Fruit fly (Drosophila melanogaster) whole organism, embryonic: ENCODE measurements around the gene MED4.

Source experiments
- BEAF-32 ChIP-seq: fragments of 200-800 bp; sonication (Bioruptor generic); optimal IDR thresholded peaks from 3 replicates; lab custom pipeline; 2017; ENCODE audit warnings: missing biosample characterization, missing genetic modification characterization, mild to moderate bottlenecking, moderate library complexity, missing genetic modification reagents
- Bgb ChIP-seq: fragments of 200-800 bp; sonication (Bioruptor generic); IDR thresholded peaks from 2 replicates; pipeline ENCODE4 v1.3.6; 2022; ENCODE audit warnings: missing biosample characterization, missing genetic modification characterization; ENCODE audit not compliant: partially characterized antibody
- CG10321 ChIP-seq: fragments of 200-800 bp; sonication (Bioruptor generic); IDR thresholded peaks from 2 replicates; pipeline ENCODE4 v1.3.6; 2022; ENCODE audit warnings: missing biosample characterization, missing genetic modification characterization
- CG10366 ChIP-seq: fragments of 200-800 bp; sonication (Bioruptor generic); IDR thresholded peaks from 2 replicates; pipeline ENCODE4 v1.3.6; 2022; ENCODE audit warnings: missing biosample characterization, missing genetic modification characterization
- CG10431 ChIP-seq: fragments of 200-800 bp; sonication (Bioruptor generic); optimal IDR thresholded peaks from 3 replicates; lab custom pipeline; 2018; ENCODE audit warnings: missing biosample characterization, mild to moderate bottlenecking, missing genetic modification characterization
- CG10543 ChIP-seq: fragments of 200-800 bp; sonication (Bioruptor generic); optimal IDR thresholded peaks from 3 replicates; lab custom pipeline; 2017; ENCODE audit warnings: missing biosample characterization, mild to moderate bottlenecking, missing genetic modification characterization, moderate library complexity
- CG11398 ChIP-seq: fragments of 200-800 bp; sonication (Bioruptor generic); optimal IDR thresholded peaks from 2 replicates; lab custom pipeline; 2016; ENCODE audit warnings: missing biosample characterization, missing genetic modification characterization
- CG11456 ChIP-seq: fragments of 200-800 bp; sonication (Bioruptor generic); IDR thresholded peaks from 3 replicates; pipeline ENCODE4 v1.3.6; 2022; ENCODE audit warnings: missing biosample characterization, missing genetic modification characterization
- CG1233 ChIP-seq: fragments of 200-800 bp; sonication (Bioruptor generic); optimal IDR thresholded peaks from 4 replicates; lab custom pipeline; 2018; ENCODE audit warnings: missing biosample characterization, mild to moderate bottlenecking, missing genetic modification characterization
- CG12391 ChIP-seq: fragments of 200-800 bp; sonication (Bioruptor generic); optimal IDR thresholded peaks from 3 replicates; lab custom pipeline; 2018; ENCODE audit warnings: missing biosample characterization, mild to moderate bottlenecking, missing genetic modification characterization, moderate library complexity
- CG12659 ChIP-seq: fragments of 200-800 bp; sonication (Bioruptor generic); optimal IDR thresholded peaks from 3 replicates; lab custom pipeline; 2017; ENCODE audit warnings: mild to moderate bottlenecking, missing biosample characterization, missing genetic modification reagents, missing genetic modification characterization
- CG13296 ChIP-seq: fragments of 200-800 bp; sonication (Bioruptor generic); optimal IDR thresholded peaks from 3 replicates; lab custom pipeline; 2018; ENCODE audit warnings: missing biosample characterization, mild to moderate bottlenecking, missing genetic modification characterization
- CG13775 ChIP-seq: fragments of 200-800 bp; sonication (Bioruptor generic); optimal IDR thresholded peaks from 3 replicates; lab custom pipeline; 2017; ENCODE audit warnings: missing biosample characterization, mild to moderate bottlenecking, missing genetic modification characterization
- CG14710 ChIP-seq: fragments of 200-800 bp; sonication (Bioruptor generic); optimal IDR thresholded peaks from 3 replicates; lab custom pipeline; 2019; ENCODE audit warnings: missing biosample characterization, mild to moderate bottlenecking, missing genetic modification characterization, moderate library complexity
- CG15601 ChIP-seq: fragments of 200-800 bp; sonication (Bioruptor generic); optimal IDR thresholded peaks from 3 replicates; lab custom pipeline; 2019; ENCODE audit warnings: missing biosample characterization, mild to moderate bottlenecking, missing genetic modification characterization, moderate library complexity
- CG17186 ChIP-seq: fragments of 200-800 bp; sonication (Bioruptor generic); optimal IDR thresholded peaks from 3 replicates; lab custom pipeline; 2017; ENCODE audit warnings: missing biosample characterization, missing genetic modification reagents, missing genetic modification characterization
- CG17802 ChIP-seq: fragments of 200-800 bp; sonication (Bioruptor generic); optimal IDR thresholded peaks from 2 replicates; lab custom pipeline; 2018; ENCODE audit warnings: missing biosample characterization, mild to moderate bottlenecking, missing genetic modification characterization, moderate library complexity
- CG2120 ChIP-seq: fragments of 200-800 bp; sonication (Bioruptor generic); optimal IDR thresholded peaks from 3 replicates; lab custom pipeline; 2016; ENCODE audit warnings: missing biosample characterization, missing genetic modification characterization
- CG2202 ChIP-seq: fragments of 200-800 bp; sonication (Bioruptor generic); optimal IDR thresholded peaks from 2 replicates; lab custom pipeline; 2018; ENCODE audit warnings: missing biosample characterization, mild to moderate bottlenecking, missing genetic modification characterization
- CG4328 ChIP-seq: fragments of 200-800 bp; sonication (Bioruptor generic); optimal IDR thresholded peaks from 3 replicates; lab custom pipeline; 2017; ENCODE audit warnings: missing biosample characterization, missing genetic modification reagents, missing genetic modification characterization
- CG7928 ChIP-seq: fragments of 200-800 bp; sonication (Bioruptor generic); optimal IDR thresholded peaks from 2 replicates; lab custom pipeline; 2017; ENCODE audit warnings: missing biosample characterization, mild to moderate bottlenecking, missing genetic modification characterization
- Dfd ChIP-seq, 2 experiments: fragments of >200 bp; optimal IDR thresholded peaks; 2 replicates each; lab custom pipeline; 2017; ENCODE audit warnings: missing biosample characterization in 2 of 2, missing genetic modification characterization in 2 of 2
- Ets65A ChIP-seq: fragments of 200-800 bp; sonication (Bioruptor generic); peaks from one replicate; lab custom pipeline; 2016; ENCODE audit warnings: missing biosample characterization, missing genetic modification characterization
- HLHmδ ChIP-seq: fragments of 200-800 bp; sonication (Bioruptor generic); optimal IDR thresholded peaks from 2 replicates; lab custom pipeline; 2018; ENCODE audit warnings: missing biosample characterization, mild to moderate bottlenecking, missing genetic modification characterization, moderate library complexity
- Hr51 ChIP-seq, 2 experiments: fragments of 200-800 bp; sonication (Bioruptor generic); optimal IDR thresholded peaks; 2 replicates in 1 of 2; 3 replicates in 1 of 2; lab custom pipeline; 2016 to 2018; ENCODE audit warnings: missing biosample characterization in 2 of 2, missing genetic modification characterization in 2 of 2, mild to moderate bottlenecking in 1 of 2, moderate library complexity in 1 of 2
- Mad ChIP-seq: fragments of 200-800 bp; sonication (Bioruptor generic); optimal IDR thresholded peaks from 2 replicates; lab custom pipeline; 2016; ENCODE audit warnings: missing biosample characterization, missing genetic modification characterization
- Ravus ChIP-seq: fragments of 200-800 bp; sonication (Bioruptor generic); IDR thresholded peaks from 2 replicates; pipeline ENCODE4 v1.3.6; 2022; ENCODE audit warnings: missing biosample characterization, missing genetic modification characterization
- Six4 ChIP-seq: fragments of 200-800 bp; sonication (Bioruptor generic); optimal IDR thresholded peaks from 2 replicates; lab custom pipeline; 2016; ENCODE audit warnings: missing biosample characterization, missing genetic modification characterization
- Usf ChIP-seq: fragments of 200-800 bp; sonication (Bioruptor generic); optimal IDR thresholded peaks from 2 replicates; lab custom pipeline; 2017; ENCODE audit warnings: missing genotype, missing biosample characterization, missing genetic modification characterization
- Xrp1 ChIP-seq: fragments of 200-800 bp; sonication (Bioruptor generic); IDR thresholded peaks from 2 replicates; pipeline ENCODE4 v1.3.6; 2022; ENCODE audit warnings: missing biosample characterization, missing genetic modification characterization
- amos ChIP-seq: fragments of 200-800 bp; sonication (Bioruptor generic); IDR thresholded peaks from 2 replicates; pipeline ENCODE4 v1.3.6; 2022; ENCODE audit warnings: missing biosample characterization, missing genetic modification characterization; ENCODE audit not compliant: partially characterized antibody
- ato ChIP-seq: fragments of 200-800 bp; sonication (Bioruptor generic); IDR thresholded peaks from 2 replicates; pipeline ENCODE4 v1.3.6; 2022; ENCODE audit warnings: missing biosample characterization, missing genetic modification characterization; ENCODE audit not compliant: partially characterized antibody
- br ChIP-seq: fragments of >200 bp; optimal IDR thresholded peaks from 2 replicates; lab custom pipeline; 2017
- ci ChIP-seq: fragments of 200-800 bp; sonication (Bioruptor generic); IDR thresholded peaks from 3 replicates; pipeline ENCODE4 v1.3.6; 2022; ENCODE audit warnings: missing biosample characterization, missing genetic modification characterization
- crp ChIP-seq, 2 experiments: fragments of 200-800 bp; sonication (Bioruptor generic); optimal IDR thresholded peaks; 2 replicates in 1 of 2; 3 replicates in 1 of 2; lab custom pipeline; 2017; ENCODE audit warnings: missing biosample characterization in 2 of 2, missing genetic modification characterization in 2 of 2, mild to moderate bottlenecking in 1 of 2, moderate library complexity in 1 of 2
- dmrt11E ChIP-seq: fragments of 200-800 bp; sonication (Bioruptor generic); optimal IDR thresholded peaks from 3 replicates; lab custom pipeline; 2018; ENCODE audit warnings: missing biosample characterization, mild to moderate bottlenecking, missing genetic modification characterization, moderate library complexity
- eve ChIP-seq, 2 experiments: fragments of >200 bp; optimal IDR thresholded peaks; 2 replicates each; lab custom pipeline; 2017; ENCODE audit warnings: missing biosample characterization in 2 of 2, missing genetic modification characterization in 2 of 2
- grau ChIP-seq: fragments of 200-800 bp; optimal IDR thresholded peaks from 3 replicates; lab custom pipeline; 2019; ENCODE audit warnings: missing biosample characterization, mild to moderate bottlenecking, missing genetic modification characterization, moderate library complexity
- lilli ChIP-seq: fragments of 200-800 bp; sonication (Bioruptor generic); optimal IDR thresholded peaks from 3 replicates; lab custom pipeline; 2016; ENCODE audit warnings: missing biosample characterization, missing genetic modification characterization
- lola ChIP-seq, 3 experiments: fragments of >200 bp in 2 of 3; fragments of 200-800 bp in 1 of 3; sonication (Bioruptor generic) in 1 of 3; optimal IDR thresholded peaks; 2 replicates each; lab custom pipeline; 2017 to 2019; ENCODE audit warnings: missing biosample characterization in 3 of 3, missing genetic modification characterization in 3 of 3, mild to moderate bottlenecking in 1 of 3, moderate library complexity in 1 of 3
- mam ChIP-seq: fragments of 200-800 bp; sonication (Bioruptor generic); optimal IDR thresholded peaks from 3 replicates; lab custom pipeline; 2016; ENCODE audit warnings: missing biosample characterization, missing genetic modification characterization
- nerfin-2 ChIP-seq: fragments of 200-800 bp; sonication (Bioruptor generic); IDR thresholded peaks from 2 replicates; pipeline ENCODE4 v1.3.6; 2022; ENCODE audit warnings: missing biosample characterization, missing genetic modification characterization; ENCODE audit not compliant: partially characterized antibody
- nom ChIP-seq: fragments of 200-800 bp; sonication (Bioruptor generic); optimal IDR thresholded peaks from 2 replicates; lab custom pipeline; 2017; ENCODE audit warnings: missing biosample characterization, missing genetic modification characterization, mild to moderate bottlenecking, moderate library complexity, missing genetic modification reagents
- p53 ChIP-seq: fragments of 200-800 bp; sonication (Bioruptor generic); optimal IDR thresholded peaks from 2 replicates; lab custom pipeline; 2016; ENCODE audit warnings: missing biosample characterization, missing genetic modification characterization
- pzg ChIP-seq: fragments of 200-800 bp; sonication (Bioruptor generic); optimal IDR thresholded peaks from 3 replicates; lab custom pipeline; 2018; ENCODE audit warnings: missing biosample characterization, mild to moderate bottlenecking, missing genetic modification characterization, moderate library complexity
- rib ChIP-seq: fragments of 200-800 bp; sonication (Bioruptor generic); IDR thresholded peaks from 2 replicates; pipeline ENCODE4 v1.3.6; 2022; ENCODE audit warnings: missing biosample characterization, missing genetic modification characterization
- ro ChIP-seq: fragments of 200-800 bp; sonication (Bioruptor generic); IDR thresholded peaks from 2 replicates; pipeline ENCODE4 v1.3.6; 2022; ENCODE audit warnings: missing biosample characterization, missing genetic modification characterization
- ttk ChIP-seq: fragments of 200-800 bp; sonication (Bioruptor generic); IDR thresholded peaks from 2 replicates; pipeline ENCODE4 v2.1.2; 2022; ENCODE audit warnings: missing biosample characterization, missing genetic modification characterization
- unc-4 ChIP-seq: fragments of 200-800 bp; sonication (Bioruptor generic); IDR thresholded peaks from 2 replicates; pipeline ENCODE4 v1.3.6; 2022; ENCODE audit warnings: missing biosample characterization, missing genetic modification characterization; ENCODE audit not compliant: partially characterized antibody

The MED4 gene

DNA sequence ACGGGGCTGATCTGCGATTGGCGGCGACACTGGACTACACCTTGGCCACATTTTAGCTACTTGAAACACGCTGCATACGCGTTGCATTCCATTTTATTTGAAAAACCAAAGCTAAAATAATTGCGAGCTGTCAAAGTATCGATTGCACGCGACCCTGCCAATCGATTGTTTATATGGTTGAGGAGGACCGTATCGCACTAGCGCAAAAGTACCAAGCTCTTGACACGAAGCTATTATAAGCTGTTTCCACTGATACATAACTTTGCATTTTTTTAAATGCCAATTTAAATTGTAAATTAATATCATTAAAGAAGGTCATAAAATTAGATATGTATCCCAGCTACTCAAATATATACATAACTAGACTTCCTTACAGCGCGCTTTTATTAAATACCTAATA lies 1.2 kb downstream of the MED4 start, which contains the start of gene Cdc27 (continued):
- TF ChIP-seq Usf (GFP tag; lab: Kevin White, UChicago): no peak
- no peak for TF ChIP-seq CG10543 (GFP tag; lab: Kevin White, UChicago)
- TF ChIP-seq CG17802 (tag; lab: Kevin White, UChicago): peak; percentile 94
- TF ChIP-seq ci (GFP tag; lab: Robert Waterston, UW): peak; percentile 62; the same call in 2 of the 3 replicates
- no peak for TF ChIP-seq rib (GFP tag; lab: Robert Waterston, UW)
- TF ChIP-seq Bgb (GFP tag; lab: Robert Waterston, UW): peak; percentile 79
- TF ChIP-seq mam (GFP tag; lab: Kevin White, UChicago): peak; percentile 61
- no peak for TF ChIP-seq CG11398 (GFP tag; lab: Kevin White, UChicago)
- TF ChIP-seq nom (GFP tag; lab: Kevin White, UChicago): no peak
- TF ChIP-seq CG13296 (GFP tag; lab: Kevin White, UChicago): no peak
- no peak for TF ChIP-seq Ravus (GFP tag; lab: Robert Waterston, UW)
- peak; percentile 38 for TF ChIP-seq dmrt11E (tag; lab: Kevin White, UChicago)
- TF ChIP-seq ttk (GFP tag; lab: Robert Waterston, UW): no peak
- TF ChIP-seq nerfin-2 (GFP tag; lab: Robert Waterston, UW): peak; percentile 49; the same call in 1 of the 2 replicates
- TF ChIP-seq ro (GFP tag; lab: Robert Waterston, UW): no peak
- TF ChIP-seq CG1233: no peak
- peak; percentile 61 for TF ChIP-seq grau (tag; lab: Kevin White, UChicago)
- no peak for TF ChIP-seq CG2202 (tag; lab: Kevin White, UChicago)
- TF ChIP-seq eve (GFP tag; optimal IDR thresholded peaks at IDR 0.05; lab: Kevin White, UChicago): no peak
- TF ChIP-seq Hr51 (GFP tag; optimal IDR thresholded peaks at IDR 0.05; lab: Kevin White, UChicago): peak in 1 of 2 experiments; percentile 31
- peak in 1 of 2 experiments; percentile 4 for TF ChIP-seq crp (GFP tag; optimal IDR thresholded peaks at IDR 0.05; lab: Kevin White, UChicago)
- peak in 1 of 3 experiments; percentile 95 for TF ChIP-seq lola (GFP tag; optimal IDR thresholded peaks at IDR 0.05; lab: Kevin White, UChicago)
- peak; percentile 95 for TF ChIP-seq CG10431 (GFP tag; lab: Kevin White, UChicago)
- TF ChIP-seq ato (GFP tag; lab: Robert Waterston, UW): peak; percentile 75
- TF ChIP-seq unc-4 (GFP tag; lab: Robert Waterston, UW): peak; percentile 85
- TF ChIP-seq HLHmδ (GFP tag; lab: Kevin White, UChicago): peak; percentile 10
- no peak for TF ChIP-seq CG7928
- TF ChIP-seq pzg: peak; percentile 89
- peak; percentile 30 for TF ChIP-seq CG13775 (GFP tag; lab: Kevin White, UChicago)
- TF ChIP-seq br: no peak
- peak; percentile 69 for TF ChIP-seq CG2120 (GFP tag; lab: Kevin White, UChicago)
- peak; percentile 25 for TF ChIP-seq CG15601 (tag; lab: Kevin White, UChicago)
- peak; percentile 83 for TF ChIP-seq CG12659
- peak; percentile 19; the same call in 1 of the 2 replicates for TF ChIP-seq CG10366 (GFP tag; lab: Robert Waterston, UW)
- TF ChIP-seq BEAF-32 (GFP tag; lab: Kevin White, UChicago): peak; percentile 88
- TF ChIP-seq CG10321 (GFP tag; lab: Robert Waterston, UW): no peak
- TF ChIP-seq Xrp1 (GFP tag; lab: Robert Waterston, UW): peak; percentile 48
- TF ChIP-seq Six4: no peak
- no peak for TF ChIP-seq p53 (GFP tag; lab: Kevin White, UChicago)
- TF ChIP-seq Mad: peak; percentile 16
- peak in 1 of 2 experiments; percentile 85 for TF ChIP-seq Dfd (GFP tag; optimal IDR thresholded peaks at IDR 0.05; lab: Kevin White, UChicago)
- TF ChIP-seq CG17186: peak; percentile 27
- TF ChIP-seq CG11456: no peak
- peak; percentile 70 for TF ChIP-seq Ets65A (GFP tag; lab: Kevin White, UChicago)
- TF ChIP-seq CG4328: no peak
- TF ChIP-seq CG12391 (tag; lab: Kevin White, UChicago): peak; percentile 63
- TF ChIP-seq CG14710 (tag; lab: Kevin White, UChicago): peak; percentile 50
- peak; percentile 48 for TF ChIP-seq lilli (GFP tag; lab: Kevin White, UChicago)
- peak; percentile 87 for TF ChIP-seq amos (GFP tag; lab: Robert Waterston, UW)
